Fruit fly (Drosophila melanogaster): ENCODE results near the gene Ibf1.

The Ibf1 gene

DNA sequence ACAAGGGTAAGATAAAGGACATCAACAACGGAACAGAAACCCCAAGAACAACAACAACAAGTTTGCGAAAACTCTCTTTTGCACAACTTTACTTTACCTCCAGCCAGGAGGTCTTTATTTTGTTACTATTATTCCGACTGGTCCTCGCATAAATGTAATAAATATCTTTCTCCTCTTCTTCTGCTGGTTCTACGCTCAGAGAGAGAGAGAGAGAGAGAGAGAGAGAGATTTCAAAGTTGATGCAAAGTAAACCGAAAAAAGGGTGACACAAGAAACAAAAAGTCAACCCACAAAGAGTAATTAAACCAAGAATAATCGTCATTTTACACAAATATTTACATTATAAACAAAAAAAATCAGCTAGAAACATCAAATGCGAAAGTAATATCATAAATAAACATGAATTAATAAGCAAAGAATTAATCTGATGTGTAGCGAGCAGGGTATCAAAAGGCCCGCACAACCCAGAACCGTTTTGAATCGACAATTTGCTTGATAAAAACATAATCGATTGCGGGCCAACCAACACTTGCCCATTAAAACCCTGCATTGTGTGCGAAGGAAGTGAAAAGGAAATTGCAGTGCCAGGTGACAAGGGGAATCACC is 28.7 kb upstream of the Ibf1 start (continued):
- peak; percentile 68 for TF ChIP-seq acj6 (GFP tag; optimal IDR thresholded peaks at IDR 0.05)
- TF ChIP-seq net (GFP tag; optimal IDR thresholded peaks at IDR 0.05) = peak; percentile 49
- TF ChIP-seq ss (GFP tag; optimal IDR thresholded peaks at IDR 0.05) = peak in 1 of 2 experiments; percentile 8
- peak; percentile 59 for TF ChIP-seq CG34406 (GFP tag; optimal IDR thresholded peaks at IDR 0.05)
- 0 out of 3 replicates have a peak, but pooled peaks have one; percentile 9 for TF ChIP-seq eg (GFP tag; IDR thresholded peaks at IDR 0.05)
- peak; percentile 50 for TF ChIP-seq Smox (GFP tag; optimal IDR thresholded peaks at IDR 0.05)
- TF ChIP-seq achi (GFP tag; optimal IDR thresholded peaks at IDR 0.05) = peak; percentile 55
- TF ChIP-seq Eip75B (GFP tag; optimal IDR thresholded peaks at IDR 0.05) = peak; percentile 65
- peak; percentile 70 for TF ChIP-seq Ets96B (tag; optimal IDR thresholded peaks at IDR 0.05)
- peak; percentile 59 for TF ChIP-seq pdm3 (GFP tag; optimal IDR thresholded peaks at IDR 0.05)
- peak; percentile 89 for TF ChIP-seq svp (GFP tag)
- peak; percentile 53 for TF ChIP-seq Hr39 (GFP tag; optimal IDR thresholded peaks at IDR 0.05)
- TF ChIP-seq Sox14 (GFP tag; optimal IDR thresholded peaks at IDR 0.05) = peak; percentile 76
- TF ChIP-seq CG3919 (GFP tag; optimal IDR thresholded peaks at IDR 0.05) = peak; percentile 67
- TF ChIP-seq CG11902 (GFP tag; optimal IDR thresholded peaks at IDR 0.05) = no peak
- peak; percentile 50 for TF ChIP-seq CG7368 (GFP tag; optimal IDR thresholded peaks at IDR 0.05)
- peak; percentile 33; the same call in 1 of the 2 replicates for TF ChIP-seq CG15336 (GFP tag; IDR thresholded peaks at IDR 0.05)
- peak; percentile 45 for TF ChIP-seq dsx (GFP tag; optimal IDR thresholded peaks at IDR 0.05; ENCODE audit: poor library complexity, severe bottlenecking)
- peak; percentile 37 for TF ChIP-seq CG8632 (GFP tag; optimal IDR thresholded peaks at IDR 0.05)
- no peak for TF ChIP-seq vri (GFP tag; optimal IDR thresholded peaks at IDR 0.05)
- peak; percentile 37 for TF ChIP-seq CG32006 (GFP tag; optimal IDR thresholded peaks at IDR 0.05)
- TF ChIP-seq Eip78C (GFP tag) = peak; percentile 89
- TF ChIP-seq Hr38 (GFP tag; optimal IDR thresholded peaks at IDR 0.05) = no peak
- peak; percentile 37 for TF ChIP-seq CG1621 (tag; optimal IDR thresholded peaks at IDR 0.05)
- TF ChIP-seq CG6163 (GFP tag; IDR thresholded peaks at IDR 0.05) = peak; percentile 65; the same call in 2 of the 3 replicates
- peak; percentile 35 for TF ChIP-seq CG6854 (GFP tag; optimal IDR thresholded peaks at IDR 0.05)
- TF ChIP-seq CG16779 (tag; optimal IDR thresholded peaks at IDR 0.05) = no peak
- peak; percentile 40; the same call in 1 of the 2 replicates for TF ChIP-seq Gug (GFP tag; IDR thresholded peaks at IDR 0.05)
- TF ChIP-seq Ets21C (GFP tag; optimal IDR thresholded peaks at IDR 0.05) = peak; percentile 26

DNA sequence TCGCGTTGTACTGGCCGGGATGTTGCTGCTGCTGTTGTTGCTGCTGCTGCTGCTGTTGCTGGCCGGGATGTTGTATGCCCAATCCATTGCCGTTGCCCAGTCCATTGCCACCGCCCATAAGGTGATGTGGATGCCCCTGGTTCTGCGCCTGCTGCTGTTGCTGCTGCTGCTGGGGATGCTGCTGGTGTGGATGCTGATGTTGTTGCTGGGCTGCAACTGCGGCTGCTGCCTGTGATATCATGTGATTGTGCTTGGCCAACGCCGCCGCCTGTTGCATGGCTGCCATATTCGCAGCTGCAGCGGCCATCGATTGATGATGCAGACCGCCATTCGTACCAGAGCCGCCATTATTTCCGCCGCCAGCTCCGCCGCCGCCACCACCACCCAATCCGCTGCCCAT is 26.4 kb upstream of the Ibf1 start:
- TF ChIP-seq Sox14 (GFP tag; optimal IDR thresholded peaks at IDR 0.05) = no peak
- no peak for TF ChIP-seq Sox102F (GFP tag; optimal IDR thresholded peaks at IDR 0.05)
- no peak for TF ChIP-seq CG3919 (GFP tag; optimal IDR thresholded peaks at IDR 0.05)
- no peak for TF ChIP-seq Sox15 (GFP tag; optimal IDR thresholded peaks at IDR 0.05)
- TF ChIP-seq CG11902 (GFP tag; optimal IDR thresholded peaks at IDR 0.05) = no peak
- TF ChIP-seq CG10669 (GFP tag; optimal IDR thresholded peaks at IDR 0.05) = no peak
- TF ChIP-seq CG4318 (GFP tag; optimal IDR thresholded peaks at IDR 0.05) = no peak
- no peak for TF ChIP-seq CG6276 (GFP tag; optimal IDR thresholded peaks at IDR 0.05)
- TF ChIP-seq acj6 (GFP tag; optimal IDR thresholded peaks at IDR 0.05) = no peak
- TF ChIP-seq CG31627 (GFP tag; optimal IDR thresholded peaks at IDR 0.05) = no peak
- TF ChIP-seq Smox (GFP tag; optimal IDR thresholded peaks at IDR 0.05) = no peak
- TF ChIP-seq Hr39 (GFP tag; optimal IDR thresholded peaks at IDR 0.05) = no peak

DNA sequence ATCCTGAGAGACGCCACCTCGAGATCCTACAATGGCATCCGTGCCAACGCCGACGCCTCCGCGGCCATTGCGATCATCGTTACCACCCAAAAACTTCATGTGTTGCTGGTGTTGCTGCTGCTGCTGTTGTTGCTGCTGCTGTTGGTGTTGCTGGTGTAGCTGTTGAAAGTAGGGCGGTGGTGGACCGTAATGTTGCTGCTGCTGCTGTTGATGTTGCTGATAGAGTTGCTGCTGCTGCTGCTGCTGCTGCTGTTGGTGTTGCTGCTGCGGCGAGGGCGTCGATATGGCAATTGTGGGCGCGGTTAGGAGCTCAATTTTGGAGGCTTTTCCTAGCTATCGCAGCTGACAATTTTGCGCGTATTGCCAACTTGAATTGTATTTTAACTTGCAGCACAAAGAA is 25.0 kb upstream of the Ibf1 start:
- TF ChIP-seq Lpt (GFP tag; optimal IDR thresholded peaks at IDR 0.05) (no peak), vri (GFP tag; optimal IDR thresholded peaks at IDR 0.05) (no peak), CG11762 (GFP tag; optimal IDR thresholded peaks at IDR 0.05; ENCODE audit: insufficient read depth) (no peak), achi (GFP tag; optimal IDR thresholded peaks at IDR 0.05) (no peak), Eip78C (GFP tag) (peak; percentile 43), CG6854 (GFP tag; optimal IDR thresholded peaks at IDR 0.05) (no peak)
